Fruit fly (Drosophila melanogaster) whole organism, embryonic: ENCODE measurements around the gene ocn.

Source experiments
- Abd-B ChIP-seq: fragments of 200-800 bp; sonication (Bioruptor generic); optimal IDR thresholded peaks from 2 replicates; lab custom pipeline; 2018; ENCODE audit warnings: missing biosample characterization, mild to moderate bottlenecking, missing genetic modification characterization, moderate library complexity
- Atf3 ChIP-seq: fragments of 200-800 bp; sonication (Bioruptor generic); optimal IDR thresholded peaks from 3 replicates; lab custom pipeline; 2016; ENCODE audit warnings: missing biosample characterization, missing genetic modification characterization
- B-H1 ChIP-seq: fragments of 200-800 bp; sonication (Bioruptor generic); IDR thresholded peaks from 3 replicates; pipeline ENCODE4 v1.3.6; 2022; ENCODE audit warnings: missing biosample characterization, missing genetic modification characterization
- CG10543 ChIP-seq: fragments of 200-800 bp; sonication (Bioruptor generic); optimal IDR thresholded peaks from 3 replicates; lab custom pipeline; 2017; ENCODE audit warnings: missing biosample characterization, mild to moderate bottlenecking, missing genetic modification characterization, moderate library complexity
- CG12071 ChIP-seq: fragments of 200-800 bp; sonication (Bioruptor generic); optimal IDR thresholded peaks from 3 replicates; lab custom pipeline; 2018; ENCODE audit warnings: missing biosample characterization, mild to moderate bottlenecking, missing genetic modification characterization
- CG12155 ChIP-seq: fragments of 200-800 bp; sonication (Bioruptor generic); optimal IDR thresholded peaks from 3 replicates; lab custom pipeline; 2016; ENCODE audit warnings: missing biosample characterization, missing genetic modification characterization
- CG13287 ChIP-seq: fragments of 200-800 bp; sonication (Bioruptor generic); IDR thresholded peaks from 2 replicates; pipeline ENCODE4 v1.3.6; 2022; ENCODE audit warnings: missing biosample characterization, missing genetic modification characterization; ENCODE audit not compliant: partially characterized antibody
- CG13624 ChIP-seq: fragments of 200-800 bp; sonication (Bioruptor generic); optimal IDR thresholded peaks from 2 replicates; lab custom pipeline; 2016; ENCODE audit warnings: missing biosample characterization, missing genetic modification characterization
- CG14441 ChIP-seq: fragments of 200-800 bp; sonication (Bioruptor generic); IDR thresholded peaks from 2 replicates; pipeline ENCODE4 v1.3.6; 2022; ENCODE audit warnings: missing biosample characterization, missing genetic modification characterization
- CG1529 ChIP-seq: fragments of 200-800 bp; sonication (Bioruptor generic); optimal IDR thresholded peaks from 3 replicates; lab custom pipeline; 2018; ENCODE audit warnings: missing biosample characterization, missing genetic modification characterization
- CG17328 ChIP-seq: fragments of 200-800 bp; sonication (Bioruptor generic); IDR thresholded peaks from 2 replicates; pipeline ENCODE4 v1.3.6; 2022; ENCODE audit warnings: missing biosample characterization, missing genetic modification characterization
- CG18011 ChIP-seq: fragments of 200-800 bp; sonication (Bioruptor generic); optimal IDR thresholded peaks from 2 replicates; lab custom pipeline; 2017; ENCODE audit warnings: missing biosample characterization, missing genetic modification characterization, mild to moderate bottlenecking, moderate library complexity, missing genotype
- CG18262 ChIP-seq: fragments of 200-800 bp; optimal IDR thresholded peaks from 3 replicates; lab custom pipeline; 2019; ENCODE audit warnings: missing biosample characterization, mild to moderate bottlenecking, missing genetic modification characterization, moderate library complexity
- CG2116 ChIP-seq: fragments of 200-800 bp; sonication (Bioruptor generic); optimal IDR thresholded peaks from 3 replicates; lab custom pipeline; 2018; ENCODE audit warnings: missing biosample characterization, mild to moderate bottlenecking, missing genetic modification characterization
- CG31441 ChIP-seq: fragments of 200-800 bp; sonication (Bioruptor generic); IDR thresholded peaks from 2 replicates; pipeline ENCODE4 v1.3.6; 2022; ENCODE audit warnings: missing biosample characterization, missing genetic modification characterization
- CG34224 ChIP-seq: fragments of 200-800 bp; sonication (Bioruptor generic); IDR thresholded peaks from 3 replicates; pipeline ENCODE4 v1.3.6; 2022; ENCODE audit warnings: missing biosample characterization, missing genetic modification characterization; ENCODE audit not compliant: partially characterized antibody
- CG3847 ChIP-seq: fragments of 200-800 bp; sonication (Bioruptor generic); IDR thresholded peaks from 2 replicates; pipeline ENCODE4 v1.3.6; 2022; ENCODE audit warnings: missing biosample characterization, missing genetic modification characterization
- CG4282 ChIP-seq: fragments of 200-800 bp; sonication (Bioruptor generic); optimal IDR thresholded peaks from 2 replicates; lab custom pipeline; 2016; ENCODE audit warnings: missing biosample characterization, missing genetic modification characterization
- CG9215 ChIP-seq: fragments of 200-800 bp; sonication (Bioruptor generic); IDR thresholded peaks from 2 replicates; pipeline ENCODE4 v1.3.6; 2022; ENCODE audit warnings: missing biosample characterization, missing genetic modification characterization
- Eip74EF ChIP-seq, 2 experiments: fragments of 200-800 bp in 1 of 2; fragments of >200 bp in 1 of 2; sonication (Bioruptor generic) in 1 of 2; optimal IDR thresholded peaks; 2 replicates each; lab custom pipeline; 2017 to 2019; ENCODE audit warnings: missing biosample characterization in 2 of 2, missing genetic modification characterization in 2 of 2, mild to moderate bottlenecking in 1 of 2, moderate library complexity in 1 of 2
- Ets97D ChIP-seq: fragments of 200-800 bp; sonication (Bioruptor generic); optimal IDR thresholded peaks from 3 replicates; lab custom pipeline; 2016; ENCODE audit warnings: missing biosample characterization, missing genetic modification characterization
- Hey ChIP-seq: fragments of 200-800 bp; sonication (Bioruptor generic); optimal IDR thresholded peaks from 3 replicates; lab custom pipeline; 2018; ENCODE audit warnings: missing biosample characterization, mild to moderate bottlenecking, missing genetic modification characterization
- Jarid2 ChIP-seq: fragments of 200-800 bp; sonication (Bioruptor generic); optimal IDR thresholded peaks from 3 replicates; lab custom pipeline; 2017; ENCODE audit warnings: mild to moderate bottlenecking, missing biosample characterization, missing genetic modification reagents, missing genetic modification characterization
- Mes4 ChIP-seq: fragments of 200-800 bp; sonication (Bioruptor generic); optimal IDR thresholded peaks from 2 replicates; lab custom pipeline; 2016; ENCODE audit warnings: missing biosample characterization, missing genetic modification characterization
- Nf-YC ChIP-seq: fragments of 200-800 bp; optimal IDR thresholded peaks from 3 replicates; lab custom pipeline; 2019; ENCODE audit warnings: missing biosample characterization, mild to moderate bottlenecking, missing genetic modification characterization, moderate library complexity
- Pdp1 ChIP-seq, 2 experiments: fragments of 200-800 bp; sonication (Bioruptor generic); optimal IDR thresholded peaks; 3 replicates each; lab custom pipeline; 2016; ENCODE audit warnings: missing biosample characterization in 2 of 2, missing genetic modification characterization in 2 of 2, mild to moderate bottlenecking in 1 of 2, moderate library complexity in 1 of 2
- TFAM ChIP-seq: fragments of 200-800 bp; sonication (Bioruptor generic); optimal IDR thresholded peaks from 2 replicates; lab custom pipeline; 2017; ENCODE audit warnings: missing biosample characterization, missing genetic modification characterization, inconsistent platforms
- Tbp ChIP-seq: fragments of >200 bp; optimal IDR thresholded peaks from 2 replicates; lab custom pipeline; 2018; ENCODE audit warnings: missing biosample characterization, missing genetic modification characterization
- Xbp1 ChIP-seq: fragments of 200-800 bp; sonication (Bioruptor generic); optimal IDR thresholded peaks from 3 replicates; lab custom pipeline; 2016; ENCODE audit warnings: missing biosample characterization, mild to moderate bottlenecking, missing genetic modification characterization
- Xrp1 ChIP-seq: fragments of 200-800 bp; sonication (Bioruptor generic); IDR thresholded peaks from 2 replicates; pipeline ENCODE4 v1.3.6; 2022; ENCODE audit warnings: missing biosample characterization, missing genetic modification characterization
- bab2 ChIP-seq: fragments of 200-800 bp; sonication (Bioruptor generic); optimal IDR thresholded peaks from 2 replicates; lab custom pipeline; 2016; ENCODE audit warnings: missing biosample characterization, missing genetic modification characterization
- bsh ChIP-seq, 2 experiments: fragments of 200-800 bp; sonication (Bioruptor generic); optimal IDR thresholded peaks; 2 replicates each; lab custom pipeline; 2017 to 2018; ENCODE audit warnings: mild to moderate bottlenecking in 2 of 2, missing biosample characterization in 2 of 2, missing genetic modification characterization in 2 of 2, moderate library complexity in 1 of 2
- btn ChIP-seq: fragments of 200-800 bp; sonication (Bioruptor generic); optimal IDR thresholded peaks from 2 replicates; lab custom pipeline; 2016; ENCODE audit warnings: missing biosample characterization, missing genetic modification characterization
- chn ChIP-seq: fragments of 200-800 bp; sonication (Bioruptor generic); optimal IDR thresholded peaks from 2 replicates; lab custom pipeline; 2016; ENCODE audit warnings: missing biosample characterization, missing genetic modification characterization
- croc ChIP-seq: fragments of 200-800 bp; sonication (Bioruptor generic); conservative IDR thresholded peaks from 3 replicates; pipeline ENCODE4 v1.3.6; 2022; ENCODE audit warnings: missing biosample characterization, missing genetic modification characterization
- da ChIP-seq: fragments of 200-800 bp; sonication (Bioruptor generic); optimal IDR thresholded peaks from 2 replicates; lab custom pipeline; 2016; ENCODE audit warnings: missing biosample characterization, missing genetic modification characterization
- dmrt11E ChIP-seq: fragments of 200-800 bp; sonication (Bioruptor generic); optimal IDR thresholded peaks from 3 replicates; lab custom pipeline; 2018; ENCODE audit warnings: missing biosample characterization, mild to moderate bottlenecking, missing genetic modification characterization, moderate library complexity
- dmrt99B ChIP-seq: fragments of 200-800 bp; sonication (Bioruptor generic); optimal IDR thresholded peaks from 2 replicates; lab custom pipeline; 2018; ENCODE audit warnings: missing biosample characterization, mild to moderate bottlenecking, missing genetic modification characterization, moderate library complexity
- dpn ChIP-seq, 2 experiments: fragments of 200-800 bp; sonication (Bioruptor generic); optimal IDR thresholded peaks; 3 replicates each; lab custom pipeline; 2016; ENCODE audit warnings: missing biosample characterization in 2 of 2, missing genetic modification characterization in 2 of 2
- dysf ChIP-seq: fragments of 200-800 bp; sonication (Bioruptor generic); IDR thresholded peaks from 3 replicates; pipeline ENCODE4 v1.3.6; 2022; ENCODE audit warnings: missing biosample characterization, missing genetic modification characterization
- gt ChIP-seq: fragments of 200-800 bp; sonication (Bioruptor generic); IDR thresholded peaks from 2 replicates; pipeline ENCODE4 v1.3.6; 2022; ENCODE audit warnings: missing biosample characterization, missing genetic modification characterization
- ham ChIP-seq: fragments of 200-800 bp; sonication (Bioruptor generic); IDR thresholded peaks from 2 replicates; pipeline ENCODE4 v1.3.6; 2022; ENCODE audit warnings: missing biosample characterization, missing genetic modification characterization
- nom ChIP-seq: fragments of 200-800 bp; sonication (Bioruptor generic); optimal IDR thresholded peaks from 2 replicates; lab custom pipeline; 2017; ENCODE audit warnings: missing biosample characterization, missing genetic modification characterization, mild to moderate bottlenecking, moderate library complexity, missing genetic modification reagents
- prd ChIP-seq, 3 experiments: fragments of >200 bp in 2 of 3; fragments of 200-800 bp in 1 of 3; sonication (Bioruptor generic) in 1 of 3; optimal IDR thresholded peaks in 2 of 3; IDR thresholded peaks in 1 of 3; 2 replicates in 2 of 3; 3 replicates in 1 of 3; pipeline versions ENCODE4 v1.3.6 to Lab custom; 2017 to 2022; ENCODE audit warnings: missing biosample characterization in 1 of 3, missing genetic modification characterization in 1 of 3
- pum ChIP-seq: fragments of 200-800 bp; sonication (Bioruptor generic); optimal IDR thresholded peaks from 2 replicates; lab custom pipeline; 2016; ENCODE audit warnings: missing biosample characterization, missing genetic modification characterization
- salm ChIP-seq: fragments of 200-800 bp; sonication (Bioruptor generic); optimal IDR thresholded peaks from 2 replicates; lab custom pipeline; 2018; ENCODE audit warnings: missing biosample characterization, mild to moderate bottlenecking, missing genetic modification characterization
- slou ChIP-seq: fragments of 200-800 bp; sonication (Bioruptor generic); optimal IDR thresholded peaks from 3 replicates; lab custom pipeline; 2016; ENCODE audit warnings: missing biosample characterization, missing genetic modification characterization
- tio ChIP-seq: fragments of 200-800 bp; sonication (Bioruptor generic); optimal IDR thresholded peaks from 2 replicates; lab custom pipeline; 2017; ENCODE audit warnings: missing biosample characterization, missing genetic modification characterization, inconsistent platforms
- tll ChIP-seq, 2 experiments: fragments of 200-800 bp in 1 of 2; fragments of >200 bp in 1 of 2; sonication (Bioruptor generic) in 1 of 2; optimal IDR thresholded peaks; 2 replicates each; lab custom pipeline; 2017 to 2019; ENCODE audit warnings: missing biosample characterization in 2 of 2, missing genetic modification characterization in 2 of 2, mild to moderate bottlenecking in 1 of 2, moderate library complexity in 1 of 2
- zen2 ChIP-seq: fragments of 200-800 bp; sonication (Bioruptor generic); IDR thresholded peaks from 3 replicates; pipeline ENCODE4 v1.3.6; 2022; ENCODE audit warnings: missing biosample characterization, missing genetic modification characterization; ENCODE audit not compliant: partially characterized antibody

ocn gene

DNA sequence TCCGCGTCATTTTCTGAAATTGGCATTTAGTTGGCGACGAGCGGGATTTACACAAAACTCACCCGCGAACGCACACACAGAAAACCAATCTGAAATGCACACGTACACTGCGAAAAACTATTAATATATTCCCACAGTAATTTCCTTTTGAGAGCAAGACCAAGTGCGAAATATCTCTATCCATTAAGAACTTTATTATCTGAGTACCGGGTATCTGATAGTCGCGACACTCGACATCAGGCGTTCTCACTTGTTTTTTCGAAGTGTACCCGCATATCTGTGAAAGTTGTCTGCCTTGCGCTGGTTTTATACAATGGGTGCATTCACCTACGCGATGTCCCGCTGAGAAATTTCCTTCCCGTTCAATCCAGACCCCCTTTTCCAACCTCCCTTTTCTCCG, 38.6 kb upstream of the ocn start (continued):
- no peak for TF ChIP-seq Eip74EF (GFP tag; optimal IDR thresholded peaks at IDR 0.05; lab: Kevin White, UChicago)
- no peak for TF ChIP-seq TFAM
- TF ChIP-seq croc: no peak
- 0 out of 3 replicates have a peak, but pooled peaks have one; percentile 13 for TF ChIP-seq dysf (GFP tag; lab: Robert Waterston, UW)
- TF ChIP-seq dpn (GFP tag; optimal IDR thresholded peaks at IDR 0.05; lab: Kevin White, UChicago): no peak
- TF ChIP-seq CG12071: no peak
- no peak for TF ChIP-seq Abd-B (GFP tag; lab: Kevin White, UChicago)
- no peak for TF ChIP-seq CG2116 (GFP tag; lab: Kevin White, UChicago)
- TF ChIP-seq salm: no peak
- TF ChIP-seq zen2 (GFP tag; lab: Robert Waterston, UW): no peak
- no peak for TF ChIP-seq pum (GFP tag; lab: Kevin White, UChicago)
- no peak for TF ChIP-seq CG13624 (GFP tag; lab: Kevin White, UChicago)
- no peak; the same call in 1 of the 2 replicates for TF ChIP-seq CG31441
- TF ChIP-seq B-H1 (GFP tag; lab: Robert Waterston, UW): no peak
- no peak for TF ChIP-seq CG14441 (GFP tag; lab: Robert Waterston, UW)
- TF ChIP-seq ham (GFP tag; lab: Robert Waterston, UW): no peak
- TF ChIP-seq prd (optimal IDR thresholded peaks at IDR 0.05; lab: Kevin White, UChicago): no peak
- TF ChIP-seq prd (GFP tag; IDR thresholded peaks at IDR 0.05; lab: Robert Waterston, UW): peak; percentile 47; the same call in 1 of the 3 replicates
- TF ChIP-seq bsh (GFP tag; optimal IDR thresholded peaks at IDR 0.05; lab: Kevin White, UChicago): peak; percentile 4 to 47
- no peak for TF ChIP-seq CG9215 (GFP tag; lab: Robert Waterston, UW)
- no peak for TF ChIP-seq bab2
- TF ChIP-seq slou: no peak
- peak; percentile 55; the same call in 1 of the 2 replicates for TF ChIP-seq Xrp1 (GFP tag; lab: Robert Waterston, UW)
- TF ChIP-seq da (GFP tag; lab: Kevin White, UChicago): no peak
- no peak for TF ChIP-seq Tbp
- no peak for TF ChIP-seq CG18262 (tag; lab: Kevin White, UChicago)
- TF ChIP-seq chn (GFP tag; lab: Kevin White, UChicago): peak; percentile 8
- TF ChIP-seq nom (GFP tag; lab: Kevin White, UChicago): no peak
- no peak for TF ChIP-seq CG13287 (GFP tag; lab: Robert Waterston, UW)
- no peak for TF ChIP-seq CG3847 (GFP tag; lab: Robert Waterston, UW)
- TF ChIP-seq Hey (tag; lab: Kevin White, UChicago): no peak
- no peak for TF ChIP-seq Mes4 (GFP tag; lab: Kevin White, UChicago)
- no peak for TF ChIP-seq dmrt99B (tag; lab: Kevin White, UChicago)
- TF ChIP-seq CG12155: no peak
- no peak for TF ChIP-seq Pdp1 (GFP tag; optimal IDR thresholded peaks at IDR 0.05; lab: Kevin White, UChicago)
- no peak for TF ChIP-seq tll (GFP tag; optimal IDR thresholded peaks at IDR 0.05; lab: Kevin White, UChicago)
- no peak for TF ChIP-seq Jarid2 (GFP tag; lab: Kevin White, UChicago)
- no peak for TF ChIP-seq CG10543 (GFP tag; lab: Kevin White, UChicago)
- peak; percentile 23 for TF ChIP-seq Xbp1 (GFP tag; lab: Kevin White, UChicago)
- TF ChIP-seq dmrt11E (tag; lab: Kevin White, UChicago): peak; percentile 25
- no peak for TF ChIP-seq tio
- TF ChIP-seq CG1529 (GFP tag; lab: Kevin White, UChicago): no peak
- 0 out of 2 replicates have a peak, but pooled peaks have one; percentile 9 for TF ChIP-seq CG17328
- no peak for TF ChIP-seq btn (GFP tag; lab: Kevin White, UChicago)
- no peak for TF ChIP-seq Ets97D (GFP tag; lab: Kevin White, UChicago)
- TF ChIP-seq CG34224 (GFP tag; lab: Robert Waterston, UW): no peak
- no peak for TF ChIP-seq Atf3 (GFP tag; lab: Kevin White, UChicago)
- TF ChIP-seq gt (GFP tag; lab: Robert Waterston, UW): no peak
- no peak for TF ChIP-seq CG18011 (GFP tag; lab: Kevin White, UChicago)
- no peak for TF ChIP-seq CG4282 (GFP tag; lab: Kevin White, UChicago)
- no peak for TF ChIP-seq Nf-YC (tag; lab: Kevin White, UChicago)
